Worm (Caenorhabditis elegans) whole organism, late embryonic: ENCODE results near the gene H23L24.1.
A peak's percentile ranks its signal among the peaks of the same experiment; 100 is the strongest.

Experiments used
- C38D4.7 ChIP-seq: fragments of 200-800 bp; sonication (Bioruptor generic); optimal IDR thresholded peaks from 2 replicates; lab custom pipeline; 2018; ENCODE audit warnings: mild to moderate bottlenecking, missing genetic modification characterization, moderate library complexity, missing compliant biosample characterization
- T23F11.4 ChIP-seq: fragments of 200-800 bp; sonication (Bioruptor generic); optimal IDR thresholded peaks from 2 replicates; lab custom pipeline; 2018; ENCODE audit warnings: mild to moderate bottlenecking, missing genetic modification characterization, missing compliant biosample characterization
- Y22D7AL.16 ChIP-seq: sonication (generic microtip); optimal IDR thresholded peaks from 2 replicates; lab custom pipeline; 2016; ENCODE audit warnings: missing genetic modification characterization, missing compliant biosample characterization
- ahr-1 ChIP-seq: sonication (generic microtip); optimal IDR thresholded peaks from 2 replicates; lab custom pipeline; 2016; ENCODE audit warnings: missing genetic modification characterization, missing compliant biosample characterization
- ama-1 ChIP-seq: fragments of 150-350 bp; optimal IDR thresholded peaks from 2 replicates; lab custom pipeline; 2014
- ceh-14 ChIP-seq: sonication (generic microtip); optimal IDR thresholded peaks from 2 replicates; lab custom pipeline; 2016; ENCODE audit warnings: missing genotype, missing genetic modification characterization, missing compliant biosample characterization
- ceh-18 ChIP-seq: sonication (generic microtip); optimal IDR thresholded peaks from 2 replicates; lab custom pipeline; 2016; ENCODE audit warnings: missing genetic modification characterization, missing compliant biosample characterization
- ceh-2 ChIP-seq: sonication (generic microtip); optimal IDR thresholded peaks from 2 replicates; lab custom pipeline; 2016; ENCODE audit warnings: missing genotype, missing genetic modification characterization, missing compliant biosample characterization
- ceh-24 ChIP-seq: sonication (generic microtip); optimal IDR thresholded peaks from 2 replicates; lab custom pipeline; 2016; ENCODE audit warnings: mild to moderate bottlenecking, missing genetic modification characterization, missing compliant biosample characterization
- ceh-34 ChIP-seq: sonication (generic microtip); optimal IDR thresholded peaks from 2 replicates; lab custom pipeline; 2016; ENCODE audit warnings: mild to moderate bottlenecking, missing genetic modification characterization, missing compliant biosample characterization
- dve-1 ChIP-seq: sonication (generic microtip); optimal IDR thresholded peaks from 2 replicates; lab custom pipeline; 2017; ENCODE audit warnings: antibody characterized with exemption, mild to moderate bottlenecking, missing genetic modification characterization, missing compliant biosample characterization
- elt-2 ChIP-seq: sonication (generic microtip); optimal IDR thresholded peaks from 2 replicates; lab custom pipeline; 2016; ENCODE audit warnings: missing genetic modification reagents, missing genetic modification characterization, missing compliant biosample characterization
- ets-4 ChIP-seq: sonication (generic microtip); optimal IDR thresholded peaks from 2 replicates; lab custom pipeline; 2016; ENCODE audit warnings: missing genetic modification characterization, missing compliant biosample characterization
- eyg-1 ChIP-seq: sonication (generic microtip); optimal IDR thresholded peaks from 2 replicates; lab custom pipeline; 2016; ENCODE audit warnings: missing genotype, missing genetic modification characterization, missing compliant biosample characterization
- fax-1 ChIP-seq: sonication (generic microtip); optimal IDR thresholded peaks from 2 replicates; lab custom pipeline; 2016; ENCODE audit warnings: missing genotype, missing genetic modification characterization, missing compliant biosample characterization
- gmeb-2 ChIP-seq: sonication (generic microtip); optimal IDR thresholded peaks from 2 replicates; lab custom pipeline; 2016; ENCODE audit warnings: missing genetic modification characterization, inconsistent platforms, missing compliant biosample characterization
- hlh-15 ChIP-seq: sonication (generic microtip); optimal IDR thresholded peaks from 2 replicates; lab custom pipeline; 2016; ENCODE audit warnings: missing genetic modification characterization, missing compliant biosample characterization
- hlh-30 ChIP-seq: sonication (generic microtip); optimal IDR thresholded peaks from 2 replicates; lab custom pipeline; 2017; ENCODE audit warnings: antibody characterized with exemption, missing genetic modification characterization, missing compliant biosample characterization; ENCODE audit not compliant: insufficient read depth
- hlh-6 ChIP-seq: sonication (generic microtip); optimal IDR thresholded peaks from 2 replicates; lab custom pipeline; 2016; ENCODE audit warnings: missing genotype, missing genetic modification characterization, missing compliant biosample characterization
- madf-2 ChIP-seq: sonication (generic microtip); optimal IDR thresholded peaks from 2 replicates; lab custom pipeline; 2017; ENCODE audit warnings: missing genetic modification characterization, missing compliant biosample characterization
- nfya-1 ChIP-seq: sonication (generic microtip); optimal IDR thresholded peaks from 2 replicates; lab custom pipeline; 2017; ENCODE audit warnings: missing genetic modification characterization, mild to moderate bottlenecking, missing compliant biosample characterization, antibody characterized with exemption, moderate library complexity
- nhr-11 ChIP-seq: fragments of 150-350 bp; optimal IDR thresholded peaks from 2 replicates; lab custom pipeline; 2014; ENCODE audit warnings: missing biosample characterization, missing genetic modification characterization
- pag-3 ChIP-seq: sonication (generic microtip); optimal IDR thresholded peaks from 2 replicates; lab custom pipeline; 2016; ENCODE audit warnings: missing compliant biosample characterization, missing genetic modification characterization, borderline replicate concordance
- pat-9 ChIP-seq: fragments of 200-800 bp; sonication (Bioruptor generic); optimal IDR thresholded peaks from 2 replicates; lab custom pipeline; 2018; ENCODE audit warnings: mild to moderate bottlenecking, missing genetic modification characterization, moderate library complexity, missing compliant biosample characterization
- pha-2 ChIP-seq: sonication (generic microtip); optimal IDR thresholded peaks from 2 replicates; lab custom pipeline; 2017; ENCODE audit warnings: mild to moderate bottlenecking, missing genetic modification characterization, missing compliant biosample characterization
- pqm-1 ChIP-seq: sonication (generic microtip); optimal IDR thresholded peaks from 2 replicates; lab custom pipeline; 2016; ENCODE audit warnings: missing genetic modification characterization, missing compliant biosample characterization
- pros-1 ChIP-seq: fragments of 150-350 bp; optimal IDR thresholded peaks from 2 replicates; lab custom pipeline; 2014; ENCODE audit warnings: missing biosample characterization, missing genetic modification reagents, missing genetic modification characterization
- ref-2 ChIP-seq: sonication (generic microtip); optimal IDR thresholded peaks from 2 replicates; lab custom pipeline; 2016; ENCODE audit warnings: missing genetic modification characterization, missing compliant biosample characterization
- rnt-1 ChIP-seq: sonication (generic microtip); optimal IDR thresholded peaks from 2 replicates; lab custom pipeline; 2016; ENCODE audit warnings: missing genetic modification characterization, missing compliant biosample characterization
- syd-9 ChIP-seq: sonication (generic microtip); optimal IDR thresholded peaks from 2 replicates; lab custom pipeline; 2016; ENCODE audit warnings: mild to moderate bottlenecking, missing genetic modification characterization, moderate library complexity, missing compliant biosample characterization
- tbx-2 ChIP-seq: sonication (generic microtip); optimal IDR thresholded peaks from 2 replicates; lab custom pipeline; 2016; ENCODE audit warnings: missing genetic modification characterization, missing compliant biosample characterization
- tbx-7 ChIP-seq: sonication (generic microtip); optimal IDR thresholded peaks from 2 replicates; lab custom pipeline; 2016; ENCODE audit warnings: missing genotype, missing genetic modification characterization, missing compliant biosample characterization
- ttx-3 ChIP-seq: sonication (generic microtip); optimal IDR thresholded peaks from 2 replicates; lab custom pipeline; 2016; ENCODE audit warnings: missing genetic modification reagents, missing genetic modification characterization, missing compliant biosample characterization
- unc-42 ChIP-seq: sonication (generic microtip); optimal IDR thresholded peaks from 2 replicates; lab custom pipeline; 2016; ENCODE audit warnings: missing genotype, missing genetic modification characterization, missing compliant biosample characterization
- unc-55 ChIP-seq: sonication (generic microtip); optimal IDR thresholded peaks from 2 replicates; lab custom pipeline; 2017; ENCODE audit warnings: missing biosample characterization, missing genetic modification reagents, missing genetic modification characterization
- ztf-16 ChIP-seq: sonication (generic microtip); optimal IDR thresholded peaks from 2 replicates; lab custom pipeline; 2017; ENCODE audit warnings: missing genetic modification characterization, missing compliant biosample characterization

The H23L24.1 gene

ce11 chrIV:8679225-8679624 is 39.0 kb upstream of the H23L24.1 start, which contains the start of gene nlp-60:
TSS of gene nlp-60 (minus strand) at chrIV:8679325.
- TF ChIP-seq C38D4.7 (GFP tag; lab: Kevin White, UChicago) (no peak), tbx-7 (tag; lab: Kevin White, UChicago) (no peak), ama-1 (no peak), pha-2 (no peak), pag-3 (no peak), Y22D7AL.16 (tag; lab: Kevin White, UChicago) (no peak), fax-1 (tag; lab: Kevin White, UChicago) (no peak), nhr-11 (tag; lab: Kevin White, UChicago) (no peak), hlh-15 (no peak), rnt-1 (tag; lab: Kevin White, UChicago) (no peak), ahr-1 (tag; lab: Kevin White, UChicago) (no peak), gmeb-2 (tag; lab: Kevin White, UChicago) (no peak), syd-9 (tag; lab: Kevin White, UChicago) (no peak)

- TF ChIP-seq ets-4 (tag; lab: Kevin White, UChicago), result no peak
Observed at ce11 chrIV:8686510-8686909, 31.7 kb upstream of the H23L24.1 start, which contains the start of gene pole-2. TSS of gene pole-2 (minus strand) at chrIV:8686610.

- TF ChIP-seq ttx-3 (tag; lab: Kevin White, UChicago), result no peak
- no peak for TF ChIP-seq madf-2 (tag; lab: Kevin White, UChicago)
- TF ChIP-seq pha-2, result no peak
- TF ChIP-seq pag-3, result no peak
- TF ChIP-seq pros-1 (tag; lab: Kevin White, UChicago), result no peak
- TF ChIP-seq pqm-1 (tag; lab: Kevin White, UChicago), result no peak
- no peak for TF ChIP-seq hlh-6 (tag; lab: Kevin White, UChicago)
- TF ChIP-seq eyg-1, result no peak
- TF ChIP-seq, all 69 proteins: peak for 0
Observed at ce11 chrIV:8686966-8687365, 31.3 kb upstream of the H23L24.1 start.

ce11 chrIV:8687605-8688191 is 30.6 kb upstream of the H23L24.1 start, which contains the start of gene snrp-3:
TSS of gene snrp-3 (minus strand) at chrIV:8687810.
- TF ChIP-seq elt-2 (tag; lab: Kevin White, UChicago) (peak; percentile 12), ceh-34 (peak; percentile 9), ceh-2 (tag; lab: Kevin White, UChicago) (no peak), unc-42 (peak; percentile 56), ceh-18 (tag; lab: Kevin White, UChicago) (peak; percentile 60), unc-55 (GFP tag; lab: Kevin White, UChicago) (peak; percentile 42), nfya-1 (tag; lab: Kevin White, UChicago) (peak; percentile 63), hlh-6 (tag; lab: Kevin White, UChicago) (no peak), ceh-14 (tag; lab: Kevin White, UChicago) (peak; percentile 12), tbx-2 (tag; lab: Kevin White, UChicago) (peak; percentile 8), dve-1 (tag; lab: Kevin White, UChicago) (peak; percentile 19), ama-1 (peak; percentile 8), ref-2 (tag; lab: Kevin White, UChicago) (no peak), hlh-30 (tag; lab: Kevin White, UChicago) (peak; percentile 80), ceh-24 (tag; lab: Kevin White, UChicago) (no peak)

ce11 chrIV:8691486-8691885 is 26.8 kb upstream of the H23L24.1 start, which contains the start of the genes hst-1 and ints-6:
TSS of gene hst-1 (minus strand) at chrIV:8691513.
TSS of gene ints-6 (plus strand) at chrIV:8691745.
- TF ChIP-seq ztf-16, result no peak
- TF ChIP-seq T23F11.4 (GFP tag; lab: Kevin White, UChicago), result no peak
- no peak for TF ChIP-seq pat-9
